Worm (Caenorhabditis elegans) whole organism, young adult: ENCODE measurements around the gene F54H5.14.
A peak's percentile ranks its signal among the peaks of the same experiment; 100 is the strongest.

Experiments used
- F33H1.4 ChIP-seq: fragments of 200-800 bp; sonication (Bioruptor generic); IDR thresholded peaks from 2 replicates; pipeline ENCODE4 v1.3.6; 2022; ENCODE audit warnings: missing genetic modification reagents, missing genetic modification characterization, missing compliant biosample characterization
- F55B11.4 ChIP-seq: sonication (generic microtip); optimal IDR thresholded peaks from 2 replicates; lab custom pipeline; 2016; ENCODE audit warnings: missing compliant biosample characterization, missing genetic modification characterization, borderline replicate concordance; ENCODE audit not compliant: insufficient read depth
- F57A8.1 ChIP-seq: fragments of 200-800 bp; sonication (Bioruptor generic); optimal IDR thresholded peaks from 2 replicates; lab custom pipeline; 2018; ENCODE audit warnings: mild to moderate bottlenecking, missing genetic modification characterization, moderate library complexity, missing compliant biosample characterization
- Y53F4B.3 ChIP-seq: fragments of 200-800 bp; sonication (Bioruptor generic); IDR thresholded peaks from 2 replicates; pipeline ENCODE4 v1.3.6; 2022; ENCODE audit warnings: missing genetic modification reagents, missing genetic modification characterization, missing compliant biosample characterization
- Y53G8AR.9 ChIP-seq: fragments of 200-800 bp; sonication (Bioruptor generic); conservative IDR thresholded peaks from 2 replicates; pipeline ENCODE4 v1.3.6; 2022; ENCODE audit warnings: missing genetic modification reagents, missing genetic modification characterization, missing compliant biosample characterization
- Y56A3A.18 ChIP-seq: fragments of 200-800 bp; sonication (Bioruptor generic); IDR thresholded peaks from 2 replicates; pipeline ENCODE4 v1.3.6; 2022; ENCODE audit warnings: missing genetic modification reagents, missing genetic modification characterization, missing compliant biosample characterization
- Y67H2A.10 ChIP-seq: fragments of 200-800 bp; sonication (Bioruptor generic); conservative IDR thresholded peaks from 2 replicates; pipeline ENCODE4 v1.3.6; 2022; ENCODE audit warnings: missing genetic modification reagents, missing genetic modification characterization, missing compliant biosample characterization
- Y95B8A.8 ChIP-seq: fragments of 200-800 bp; sonication (Bioruptor generic); IDR thresholded peaks from 2 replicates; pipeline ENCODE4 v1.3.6; 2022; ENCODE audit warnings: missing genetic modification reagents, missing genetic modification characterization, missing compliant biosample characterization
- attf-3 ChIP-seq: fragments of 200-800 bp; sonication (Bioruptor generic); conservative IDR thresholded peaks from 2 replicates; pipeline ENCODE4 v1.3.6; 2022; ENCODE audit warnings: missing genetic modification reagents, missing genetic modification characterization, missing compliant biosample characterization
- bed-1 ChIP-seq: fragments of 200-800 bp; sonication (Bioruptor generic); IDR thresholded peaks from 2 replicates; pipeline ENCODE4 v1.3.6; 2022; ENCODE audit warnings: missing genetic modification reagents, missing genetic modification characterization, missing compliant biosample characterization
- ceh-40 ChIP-seq: fragments of 200-800 bp; sonication (Bioruptor generic); IDR thresholded peaks from 2 replicates; pipeline ENCODE4 v1.3.6; 2022; ENCODE audit warnings: missing genetic modification characterization, missing compliant biosample characterization
- ceh-91 ChIP-seq: fragments of 200-800 bp; sonication (Bioruptor generic); IDR thresholded peaks from 2 replicates; pipeline ENCODE4 v1.3.6; 2022; ENCODE audit warnings: missing genetic modification reagents, missing genetic modification characterization, missing compliant biosample characterization
- die-1 ChIP-seq: sonication (generic microtip); optimal IDR thresholded peaks from 2 replicates; lab custom pipeline; 2016; ENCODE audit warnings: missing genotype, mild to moderate bottlenecking, missing genetic modification characterization, missing compliant biosample characterization
- hmg-1.2 ChIP-seq: fragments of 200-800 bp; sonication (Bioruptor generic); IDR thresholded peaks from 2 replicates; pipeline ENCODE4 v1.3.6; 2022; ENCODE audit warnings: missing genetic modification reagents, missing genetic modification characterization, missing compliant biosample characterization
- let-526 ChIP-seq: fragments of 200-800 bp; sonication (Bioruptor generic); IDR thresholded peaks from 2 replicates; pipeline ENCODE4 v1.3.6; 2022; ENCODE audit warnings: missing genetic modification reagents, missing genetic modification characterization, missing compliant biosample characterization
- lin-26 ChIP-seq: fragments of 200-800 bp; sonication (Bioruptor generic); IDR thresholded peaks from 2 replicates; pipeline ENCODE4 v1.3.6; 2022; ENCODE audit warnings: missing genetic modification reagents, missing genetic modification characterization, missing compliant biosample characterization
- lin-54 ChIP-seq: fragments of 200-800 bp; sonication (Bioruptor generic); optimal IDR thresholded peaks from 2 replicates; lab custom pipeline; 2018; ENCODE audit warnings: mild to moderate bottlenecking, missing genetic modification characterization, missing compliant biosample characterization
- madf-10 ChIP-seq: sonication (generic microtip); optimal IDR thresholded peaks from 2 replicates; lab custom pipeline; 2016; ENCODE audit warnings: mild to moderate bottlenecking, missing genetic modification characterization, missing compliant biosample characterization
- mcd-1 ChIP-seq: fragments of 200-800 bp; sonication (Bioruptor generic); IDR thresholded peaks from 2 replicates; pipeline ENCODE4 v1.3.6; 2022; ENCODE audit warnings: missing genetic modification reagents, missing genetic modification characterization, missing compliant biosample characterization
- mxl-1 ChIP-seq: sonication (generic microtip); optimal IDR thresholded peaks from 2 replicates; lab custom pipeline; 2016; ENCODE audit warnings: missing genetic modification characterization, missing compliant biosample characterization
- nfyb-1 ChIP-seq: fragments of 200-800 bp; sonication (Bioruptor generic); IDR thresholded peaks from 2 replicates; pipeline ENCODE4 v1.3.6; 2022; ENCODE audit warnings: missing genetic modification reagents, missing genetic modification characterization, missing compliant biosample characterization
- nhr-179 ChIP-seq: sonication (generic microtip); optimal IDR thresholded peaks from 2 replicates; lab custom pipeline; 2016; ENCODE audit warnings: mild to moderate bottlenecking, missing genetic modification characterization, missing compliant biosample characterization
- nhr-80 ChIP-seq: sonication (generic microtip); optimal IDR thresholded peaks from 2 replicates; lab custom pipeline; 2016; ENCODE audit warnings: missing genetic modification characterization, missing compliant biosample characterization
- rcor-1 ChIP-seq: fragments of 200-800 bp; sonication (Bioruptor generic); IDR thresholded peaks from 2 replicates; pipeline ENCODE4 v1.3.6; 2022; ENCODE audit warnings: missing genetic modification reagents, missing genetic modification characterization, missing compliant biosample characterization
- snpc-3.4 ChIP-seq: sonication (generic microtip); optimal IDR thresholded peaks from 2 replicates; lab custom pipeline; 2017; ENCODE audit warnings: missing genetic modification characterization, mild to moderate bottlenecking, missing compliant biosample characterization, antibody characterized with exemption, moderate library complexity, missing genotype, missing genetic modification reagents
- zim-3 ChIP-seq: sonication (generic microtip); optimal IDR thresholded peaks from 2 replicates; lab custom pipeline; 2017; ENCODE audit warnings: mild to moderate bottlenecking, missing genetic modification characterization, moderate library complexity, missing compliant biosample characterization
- ztf-3 ChIP-seq: fragments of 200-800 bp; sonication (Bioruptor generic); optimal IDR thresholded peaks from 2 replicates; lab custom pipeline; 2018; ENCODE audit warnings: mild to moderate bottlenecking, missing genetic modification characterization, missing compliant biosample characterization

Gene F54H5.14

DNA sequence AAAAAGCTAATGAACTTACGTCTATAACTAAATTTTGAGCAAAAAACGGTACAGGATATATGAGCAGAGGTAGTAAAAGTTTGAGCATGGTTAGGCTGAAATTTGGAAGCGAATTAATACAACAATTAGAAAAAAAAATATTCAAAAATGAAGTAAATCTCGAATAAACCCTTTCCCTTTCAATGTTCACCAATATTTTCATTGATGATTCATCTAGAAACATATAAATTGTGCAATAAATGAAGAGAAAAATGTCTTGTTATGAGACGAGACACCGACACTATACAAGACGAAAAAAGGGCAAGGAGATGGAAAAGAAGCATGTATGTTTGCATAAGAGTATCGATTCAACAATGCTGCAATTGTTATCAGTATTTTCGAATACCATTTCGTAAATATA, at the start of gene F54H5.14:
Gene F54H5.14 (minus strand): TSS at position 101 of the 400 bp plus-strand sequence.
- TF ChIP-seq nhr-80 (tag; lab: Kevin White, UChicago): peak; percentile 0
- no peak for TF ChIP-seq Y53F4B.3
- no peak for TF ChIP-seq rcor-1 (GFP tag; lab: Robert Waterston, UW)

DNA sequence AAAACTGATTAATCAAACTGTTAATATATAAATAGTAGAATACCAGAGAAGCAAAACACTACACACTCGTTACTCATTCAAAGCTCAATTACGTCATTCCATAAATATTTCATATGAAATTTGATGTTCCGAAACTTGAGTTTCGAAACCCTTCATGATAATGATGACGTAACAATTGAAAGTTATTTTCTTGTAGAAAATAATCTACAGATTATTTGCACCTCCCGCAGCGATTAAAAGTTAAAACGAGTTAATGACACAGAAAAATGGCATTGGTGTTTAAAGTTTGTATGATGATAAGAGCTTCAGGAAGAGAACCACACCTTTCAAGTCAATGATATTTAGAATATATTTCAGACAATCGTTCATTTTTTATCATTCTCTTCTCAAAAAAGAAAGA, 48.7 kb upstream of the F54H5.14 start, which contains the start of gene H43E16.1:
Gene H43E16.1 (plus strand): TSS at position 375 of the 400 bp plus-strand sequence.
- TF ChIP-seq bed-1: no peak
- no peak for TF ChIP-seq ztf-3
- no peak for TF ChIP-seq F33H1.4 (GFP tag; lab: Robert Waterston, UW)
- TF ChIP-seq lin-26 (GFP tag; lab: Robert Waterston, UW): no peak
- TF ChIP-seq nhr-80 (tag; lab: Kevin White, UChicago): peak; percentile 64
- TF ChIP-seq hmg-1.2 (GFP tag; lab: Robert Waterston, UW): no peak
- no peak for TF ChIP-seq nfyb-1 (GFP tag; lab: Robert Waterston, UW)
- TF ChIP-seq, all 124 proteins: peak for 1

DNA sequence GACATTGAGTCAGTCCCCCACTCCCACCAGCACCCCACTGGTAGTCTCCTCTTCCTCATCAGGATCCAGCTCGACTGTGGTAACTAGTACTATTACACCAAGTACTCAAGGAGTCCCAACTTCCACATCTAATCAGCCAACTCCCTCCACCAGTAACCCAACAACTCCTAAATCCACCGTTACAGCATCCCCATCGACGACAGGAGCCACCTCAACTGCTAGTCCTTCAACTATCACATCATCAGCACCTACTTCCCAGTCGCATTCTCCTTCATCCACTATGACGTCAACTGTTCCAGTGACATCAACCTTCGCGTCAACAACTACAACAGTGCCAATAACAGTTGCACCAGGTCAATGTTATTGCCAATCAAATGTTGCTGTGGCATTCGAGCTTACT, 43.3 kb upstream of the F54H5.14 start:
- TF ChIP-seq mcd-1 (GFP tag; lab: Robert Waterston, UW) (no peak), let-526 (no peak), nhr-179 (tag; lab: Kevin White, UChicago) (no peak)
- TF ChIP-seq, all 124 proteins: peak for 0

- TF ChIP-seq mxl-1 (tag; lab: Kevin White, UChicago): no peak
- no peak for TF ChIP-seq lin-54
- TF ChIP-seq ceh-91 (GFP tag; lab: Robert Waterston, UW): no peak
Observed at ce11 chrII:6667534-6667933, 42.3 kb upstream of the F54H5.14 start.

DNA sequence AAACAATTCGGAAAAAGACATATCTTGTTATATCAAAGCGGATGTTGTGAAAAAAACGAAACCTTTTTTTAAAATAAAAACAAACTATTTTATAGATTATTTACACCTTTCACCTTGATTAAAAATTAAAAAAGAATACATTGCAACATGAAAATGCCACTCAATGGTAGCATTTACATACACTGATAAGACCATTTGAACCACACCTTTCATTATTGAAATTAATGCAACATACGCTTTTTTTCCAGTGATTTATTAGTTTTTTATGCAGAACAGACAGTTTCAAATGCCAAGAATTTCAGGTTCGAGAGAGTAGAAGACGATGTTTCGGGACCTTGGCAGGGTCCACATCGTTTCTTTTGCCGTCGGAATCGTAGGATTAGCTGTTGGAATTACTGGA, 41.4 kb upstream of the F54H5.14 start, which contains the start of gene T19D12.1:
Gene T19D12.1 (plus strand): TSS at position 301 of the 400 bp plus-strand sequence.
- TF ChIP-seq die-1 (tag; lab: Kevin White, UChicago) (no peak), Y53G8AR.9 (GFP tag; lab: Robert Waterston, UW) (no peak), zim-3 (no peak), attf-3 (GFP tag; lab: Robert Waterston, UW) (no peak), madf-10 (tag; lab: Kevin White, UChicago) (no peak), ceh-91 (GFP tag; lab: Robert Waterston, UW) (no peak)

DNA sequence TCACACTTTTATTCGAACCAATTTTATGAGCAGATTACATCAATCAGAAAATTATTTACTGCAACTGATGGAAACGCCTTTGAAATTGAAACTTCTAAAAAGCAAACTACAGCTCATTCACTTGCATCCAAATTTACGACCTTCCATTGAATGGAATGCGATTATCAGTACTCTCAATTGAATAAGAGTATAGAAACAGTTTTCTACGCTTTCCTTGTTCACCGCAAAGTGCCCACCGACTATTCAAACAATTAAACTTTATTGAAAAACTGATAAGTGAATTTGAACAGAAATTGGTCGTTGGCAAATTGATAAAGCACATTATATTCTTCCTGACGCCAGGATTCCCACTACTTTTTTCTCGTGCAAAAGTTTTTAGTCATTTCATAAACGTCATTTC, 40.7 kb upstream of the F54H5.14 start:
- TF ChIP-seq snpc-3.4 (tag; lab: Kevin White, UChicago): no peak
- peak; percentile 79 for TF ChIP-seq nhr-80 (tag; lab: Kevin White, UChicago)
- no peak for TF ChIP-seq Y95B8A.8 (GFP tag; lab: Robert Waterston, UW)
- no peak for TF ChIP-seq ceh-40
- TF ChIP-seq lin-54: no peak
- TF ChIP-seq F57A8.1 (GFP tag; lab: Kevin White, UChicago): no peak
- no peak for TF ChIP-seq F55B11.4 (tag; lab: Kevin White, UChicago)
- no peak for TF ChIP-seq Y67H2A.10 (GFP tag; lab: Robert Waterston, UW)

DNA sequence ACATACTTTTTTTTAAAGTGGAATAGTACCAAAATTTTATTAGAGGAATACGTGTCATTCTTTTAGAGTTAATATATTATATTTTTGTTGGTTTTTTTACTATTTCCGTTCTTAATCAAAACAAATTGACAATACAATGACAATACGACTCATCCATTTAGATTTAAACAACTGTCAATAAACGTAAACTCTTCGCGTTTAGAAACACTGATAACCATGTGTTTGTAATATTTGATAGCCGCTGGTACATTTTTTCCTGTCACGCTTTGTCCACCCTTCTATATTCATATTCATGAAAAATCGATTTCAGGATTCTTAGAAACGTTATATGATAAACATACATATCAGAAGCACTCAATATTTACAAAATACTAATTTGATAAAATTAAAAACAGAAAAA, 38.6 kb upstream of the F54H5.14 start:
- TF ChIP-seq nhr-80 (tag; lab: Kevin White, UChicago) (peak; percentile 41), Y56A3A.18 (GFP tag; lab: Robert Waterston, UW) (no peak)
